Worm (Caenorhabditis elegans) whole organism, L3 larva: Measurements from ENCODE around the gene mrps-22.

Experiments used
- R02D3.7 ChIP-seq: fragments of 150-350 bp; optimal IDR thresholded peaks from 2 replicates; lab custom pipeline; 2014; ENCODE audit warnings: missing biosample characterization, missing genetic modification characterization
- aly-2 ChIP-seq: fragments of 150-350 bp; optimal IDR thresholded peaks from 2 replicates; lab custom pipeline; 2014; ENCODE audit warnings: missing biosample characterization, missing genetic modification characterization
- ama-1 ChIP-seq: fragments of 150-350 bp; optimal IDR thresholded peaks from 2 replicates; lab custom pipeline; 2018
- ceh-16 ChIP-seq: sonication (generic microtip); optimal IDR thresholded peaks from 2 replicates; lab custom pipeline; 2017; ENCODE audit warnings: missing biosample characterization, missing genetic modification characterization
- ceh-28 ChIP-seq: fragments of 150-350 bp; optimal IDR thresholded peaks from 2 replicates; lab custom pipeline; 2014; ENCODE audit warnings: missing biosample characterization, missing genetic modification reagents, missing genetic modification characterization
- ceh-82 ChIP-seq: fragments of 150-350 bp; optimal IDR thresholded peaks from 2 replicates; lab custom pipeline; 2014; ENCODE audit warnings: missing biosample characterization, missing genetic modification characterization
- ceh-9 ChIP-seq: sonication (generic microtip); optimal IDR thresholded peaks from 2 replicates; lab custom pipeline; 2018; ENCODE audit warnings: missing biosample characterization, missing genetic modification characterization
- egl-5 ChIP-seq: fragments of 150-350 bp; optimal IDR thresholded peaks from 2 replicates; lab custom pipeline; 2017; ENCODE audit warnings: missing biosample characterization, missing genetic modification reagents, missing genetic modification characterization, inconsistent platforms
- elt-1 ChIP-seq: fragments of 150-350 bp; optimal IDR thresholded peaks from 2 replicates; lab custom pipeline; 2014; ENCODE audit warnings: missing biosample characterization, missing genetic modification characterization
- elt-2 ChIP-seq: sonication (generic microtip); optimal IDR thresholded peaks from 2 replicates; lab custom pipeline; 2016; ENCODE audit warnings: missing genetic modification reagents, mild to moderate bottlenecking, missing genetic modification characterization, missing compliant biosample characterization
- elt-3 ChIP-seq, 3 experiments: fragments of 150-350 bp in 1 of 3; sonication (generic microtip) in 2 of 3; optimal IDR thresholded peaks; 2 replicates in 2 of 3; 4 replicates in 1 of 3; lab custom pipeline; 2014 to 2017; ENCODE audit warnings: missing biosample characterization in 3 of 3, missing genetic modification characterization in 3 of 3
- eor-1 ChIP-seq, 2 experiments: fragments of 150-350 bp; optimal IDR thresholded peaks; 2 replicates each; lab custom pipeline; 2014 to 2018; ENCODE audit warnings: missing biosample characterization in 2 of 2, missing genetic modification characterization in 2 of 2
- fkh-10 ChIP-seq: sonication (generic microtip); optimal IDR thresholded peaks from 2 replicates; lab custom pipeline; 2017; ENCODE audit warnings: missing biosample characterization, missing genetic modification reagents, missing genetic modification characterization
- fos-1 ChIP-seq: fragments of 150-350 bp; optimal IDR thresholded peaks from 2 replicates; lab custom pipeline; 2014; ENCODE audit warnings: missing biosample characterization, missing genetic modification characterization
- jun-1 ChIP-seq: fragments of 150-350 bp; optimal IDR thresholded peaks from 2 replicates; lab custom pipeline; 2014; ENCODE audit warnings: missing biosample characterization, missing genetic modification reagents, missing genetic modification characterization
- lin-15B ChIP-seq: fragments of 150-350 bp; optimal IDR thresholded peaks from 2 replicates; lab custom pipeline; 2014; ENCODE audit warnings: missing biosample characterization, missing genetic modification characterization
- lin-39 ChIP-seq: fragments of 150-350 bp; optimal IDR thresholded peaks from 2 replicates; lab custom pipeline; 2018; ENCODE audit warnings: missing biosample characterization, missing genetic modification reagents, missing genetic modification characterization
- mdl-1 ChIP-seq: fragments of 150-350 bp; optimal IDR thresholded peaks from 2 replicates; lab custom pipeline; 2014; ENCODE audit warnings: missing biosample characterization, missing genetic modification characterization
- mml-1 ChIP-seq: fragments of 150-350 bp; sonication (generic microtip); optimal IDR thresholded peaks from 3 replicates; lab custom pipeline; 2014; ENCODE audit warnings: missing biosample characterization, missing genetic modification characterization
- nfya-1 ChIP-seq: sonication (generic microtip); optimal IDR thresholded peaks from 2 replicates; lab custom pipeline; 2017; ENCODE audit warnings: missing genetic modification characterization, mild to moderate bottlenecking, missing compliant biosample characterization, antibody characterized with exemption, moderate library complexity; ENCODE audit not compliant: insufficient read depth
- nhr-11 ChIP-seq: fragments of 150-350 bp; optimal IDR thresholded peaks from 2 replicates; lab custom pipeline; 2014; ENCODE audit warnings: missing biosample characterization, missing genetic modification characterization
- nhr-12 ChIP-seq: fragments of 150-350 bp; optimal IDR thresholded peaks from 2 replicates; lab custom pipeline; 2014; ENCODE audit warnings: missing biosample characterization, missing genetic modification characterization
- nhr-23 ChIP-seq: fragments of 150-350 bp; optimal IDR thresholded peaks from 2 replicates; lab custom pipeline; 2014; ENCODE audit warnings: missing biosample characterization, missing genetic modification reagents, missing genetic modification characterization
- nhr-237 ChIP-seq: fragments of 150-350 bp; optimal IDR thresholded peaks from 2 replicates; lab custom pipeline; 2014; ENCODE audit warnings: missing biosample characterization, missing genetic modification characterization
- nhr-25 ChIP-seq: sonication (generic microtip); optimal IDR thresholded peaks from 2 replicates; lab custom pipeline; 2017; ENCODE audit warnings: missing biosample characterization, missing genetic modification characterization
- nhr-28 ChIP-seq: fragments of 150-350 bp; optimal IDR thresholded peaks from 2 replicates; lab custom pipeline; 2014; ENCODE audit warnings: missing biosample characterization, missing genetic modification characterization
- nhr-43 ChIP-seq: sonication (generic microtip); optimal IDR thresholded peaks from 2 replicates; lab custom pipeline; 2016; ENCODE audit warnings: mild to moderate bottlenecking, missing genetic modification characterization, missing compliant biosample characterization; ENCODE audit not compliant: poor library complexity, severe bottlenecking
- nhr-67 ChIP-seq: fragments of 150-350 bp; optimal IDR thresholded peaks from 2 replicates; lab custom pipeline; 2014; ENCODE audit warnings: missing biosample characterization, missing genetic modification characterization
- nhr-77 ChIP-seq: fragments of 150-350 bp; optimal IDR thresholded peaks from 2 replicates; lab custom pipeline; 2014; ENCODE audit warnings: missing biosample characterization, missing genetic modification characterization
- pha-4 ChIP-seq: fragments of 150-350 bp; optimal IDR thresholded peaks from 2 replicates; lab custom pipeline; 2014; ENCODE audit warnings: missing biosample characterization, missing genetic modification reagents, missing genetic modification characterization
- pqm-1 ChIP-seq: fragments of 150-350 bp; optimal IDR thresholded peaks from 2 replicates; lab custom pipeline; 2017; ENCODE audit warnings: missing biosample characterization, missing genetic modification characterization, inconsistent platforms
- sea-2 ChIP-seq: fragments of 150-350 bp; sonication (generic microtip); optimal IDR thresholded peaks from 4 replicates; lab custom pipeline; 2014; ENCODE audit warnings: missing biosample characterization, missing genetic modification reagents, missing genetic modification characterization
- skn-1 ChIP-seq: fragments of 150-350 bp; optimal IDR thresholded peaks from 2 replicates; lab custom pipeline; 2014; ENCODE audit warnings: missing biosample characterization, missing genetic modification characterization
- snpc-4 ChIP-seq: fragments of 150-350 bp; optimal IDR thresholded peaks from 2 replicates; lab custom pipeline; 2014; ENCODE audit warnings: missing biosample characterization, missing genetic modification characterization
- tbx-2 ChIP-seq: sonication (generic microtip); optimal IDR thresholded peaks from 2 replicates; lab custom pipeline; 2016; ENCODE audit warnings: mild to moderate bottlenecking, missing genetic modification characterization, missing compliant biosample characterization
- unc-39 ChIP-seq: sonication (generic microtip); optimal IDR thresholded peaks from 4 replicates; lab custom pipeline; 2017; ENCODE audit warnings: missing biosample characterization, missing genetic modification characterization
- unc-62 ChIP-seq: fragments of 150-350 bp; sonication (generic microtip); optimal IDR thresholded peaks from 4 replicates; lab custom pipeline; 2014; ENCODE audit warnings: missing biosample characterization, missing genetic modification reagents, missing genetic modification characterization
- ztf-4 ChIP-seq: fragments of 150-350 bp; optimal IDR thresholded peaks from 2 replicates; lab custom pipeline; 2014; ENCODE audit warnings: missing biosample characterization, missing genetic modification characterization

mrps-22 gene

ce11 chrII:10544374-10544908, 38.0 kb upstream of the mrps-22 start:
- TF ChIP-seq ceh-82 (no peak), ama-1 (lab: Kevin White, UChicago) (peak; percentile 95), tbx-2 (tag; lab: Kevin White, UChicago) (peak; percentile 1), ztf-4 (tag; lab: Kevin White, UChicago) (peak; percentile 26)

- no peak for TF ChIP-seq nhr-237 (tag; lab: Kevin White, UChicago)
- TF ChIP-seq nhr-43: peak; percentile 50
- TF ChIP-seq nhr-25 (tag; lab: Kevin White, UChicago): peak; percentile 65
- no peak for TF ChIP-seq R02D3.7 (tag; lab: Kevin White, UChicago)
- no peak for TF ChIP-seq nhr-67 (tag; lab: Kevin White, UChicago)
- TF ChIP-seq fkh-10 (GFP tag; lab: Kevin White, UChicago): no peak
- TF ChIP-seq mml-1: no peak
- no peak for TF ChIP-seq pha-4 (tag; lab: Kevin White, UChicago)
- no peak for TF ChIP-seq skn-1 (tag; lab: Kevin White, UChicago)
- no peak for TF ChIP-seq aly-2 (tag; lab: Kevin White, UChicago)
- TF ChIP-seq lin-15B: no peak
- TF ChIP-seq sea-2 (GFP tag; lab: Kevin White, UChicago): no peak
- TF ChIP-seq ceh-16: no peak
- no peak for TF ChIP-seq ceh-82
- TF ChIP-seq elt-1 (tag; lab: Kevin White, UChicago): no peak
- no peak for TF ChIP-seq nhr-11 (tag; lab: Kevin White, UChicago)
- TF ChIP-seq egl-5: no peak
- TF ChIP-seq fos-1: no peak
- TF ChIP-seq eor-1 (tag; optimal IDR thresholded peaks at IDR 0.05; lab: Kevin White, UChicago): no peak
- no peak for TF ChIP-seq nhr-28
- no peak for TF ChIP-seq unc-39 (tag; lab: Kevin White, UChicago)
- TF ChIP-seq ama-1 (lab: Kevin White, UChicago): peak; percentile 38
- no peak for TF ChIP-seq lin-39 (tag; lab: Kevin White, UChicago)
These were observed 37.2 kb upstream of the mrps-22 start for ce11 chrII:10545213-10545612.

- TF ChIP-seq lin-15B: no peak
- TF ChIP-seq nhr-237 (tag; lab: Kevin White, UChicago): no peak
- TF ChIP-seq mml-1: no peak
- TF ChIP-seq pha-4 (tag; lab: Kevin White, UChicago): peak; percentile 3
- TF ChIP-seq ama-1 (lab: Kevin White, UChicago): peak; percentile 70
- no peak for TF ChIP-seq pqm-1 (tag; lab: Kevin White, UChicago)
- peak; percentile 16 for TF ChIP-seq nfya-1 (tag; lab: Kevin White, UChicago)
- no peak for TF ChIP-seq ceh-28 (tag; lab: Kevin White, UChicago)
- TF ChIP-seq nhr-43: peak; percentile 37
- peak in 1 of 2 experiments; percentile 28 for TF ChIP-seq eor-1 (tag; optimal IDR thresholded peaks at IDR 0.05; lab: Kevin White, UChicago)
These were observed 36.3 kb upstream of the mrps-22 start for ce11 chrII:10545924-10546783.

- TF ChIP-seq fkh-10 (GFP tag; lab: Kevin White, UChicago) (no peak), unc-62 (GFP tag; lab: Kevin White, UChicago) (no peak), nhr-43 (no peak), pqm-1 (tag; lab: Kevin White, UChicago) (no peak), nhr-25 (tag; lab: Kevin White, UChicago) (peak; percentile 24), R02D3.7 (tag; lab: Kevin White, UChicago) (no peak), snpc-4 (no peak), ceh-9 (no peak), skn-1 (tag; lab: Kevin White, UChicago) (no peak), mdl-1 (tag; lab: Kevin White, UChicago) (no peak), ama-1 (lab: Kevin White, UChicago) (no peak), elt-3 (tag; optimal IDR thresholded peaks at IDR 0.05; lab: Kevin White, UChicago) (no peak), ztf-4 (tag; lab: Kevin White, UChicago) (peak; percentile 36), lin-15B (no peak), elt-2 (tag; lab: Kevin White, UChicago) (no peak), nfya-1 (tag; lab: Kevin White, UChicago) (peak; percentile 5), jun-1 (tag; lab: Kevin White, UChicago) (no peak), nhr-23 (tag; lab: Kevin White, UChicago) (no peak), lin-39 (tag; lab: Kevin White, UChicago) (peak; percentile 14), nhr-11 (tag; lab: Kevin White, UChicago) (peak; percentile 3), nhr-12 (tag; lab: Kevin White, UChicago) (no peak), nhr-77 (tag; lab: Kevin White, UChicago) (no peak)
- TF ChIP-seq, all 47 proteins: peak for 5
These were observed 35.7 kb upstream of the mrps-22 start for ce11 chrII:10546784-10547087.
